Worm (Caenorhabditis elegans) whole organism, L4 larva: ENCODE data around the gene B0280.2.

Experiments used
- F10B5.3 ChIP-seq: sonication (generic microtip); optimal IDR thresholded peaks from 2 replicates; lab custom pipeline; 2016; ENCODE audit warnings: mild to moderate bottlenecking, missing genetic modification characterization, missing compliant biosample characterization
- F26F4.8 ChIP-seq: fragments of 200-800 bp; sonication (Bioruptor generic); conservative IDR thresholded peaks from 2 replicates; pipeline ENCODE4 v1.3.6; 2022; ENCODE audit warnings: missing genetic modification characterization, missing compliant biosample characterization
- T20F7.1 ChIP-seq: fragments of 200-800 bp; sonication (Bioruptor generic); optimal IDR thresholded peaks from 2 replicates; lab custom pipeline; 2018; ENCODE audit warnings: mild to moderate bottlenecking, missing genetic modification characterization, missing compliant biosample characterization
- T26A8.4 ChIP-seq: fragments of 200-800 bp; sonication (Bioruptor generic); IDR thresholded peaks from 2 replicates; pipeline ENCODE4 v1.3.6; 2022; ENCODE audit warnings: missing genetic modification characterization, missing compliant biosample characterization
- Y105C5A.15 ChIP-seq: fragments of 200-800 bp; sonication (Bioruptor generic); IDR thresholded peaks from 2 replicates; pipeline ENCODE4 v1.3.6; 2022; ENCODE audit warnings: missing genetic modification characterization, missing compliant biosample characterization
- ZK546.5 ChIP-seq, 2 experiments: sonication (generic microtip); optimal IDR thresholded peaks; 2 replicates each; lab custom pipeline; 2017; ENCODE audit warnings: missing biosample characterization in 2 of 2, missing genetic modification characterization in 2 of 2
- ama-1 ChIP-seq: fragments of 150-350 bp; optimal IDR thresholded peaks from 2 replicates; lab custom pipeline; 2014; ENCODE audit warnings: inconsistent platforms, mixed read lengths
- arid-1 ChIP-seq: fragments of 200-800 bp; sonication (Bioruptor generic); conservative IDR thresholded peaks from 2 replicates; pipeline ENCODE4 v1.3.6; 2022; ENCODE audit warnings: missing genetic modification reagents, missing genetic modification characterization, missing compliant biosample characterization
- attf-4 ChIP-seq: sonication (generic microtip); optimal IDR thresholded peaks from 3 replicates; lab custom pipeline; 2017; ENCODE audit warnings: missing biosample characterization, missing genetic modification characterization
- ces-1 ChIP-seq: fragments of 150-350 bp; sonication (generic microtip); optimal IDR thresholded peaks from 4 replicates; lab custom pipeline; 2014; ENCODE audit warnings: missing biosample characterization, missing genetic modification reagents, missing genetic modification characterization
- daf-16 ChIP-seq, 3 experiments: sonication (generic microtip); optimal IDR thresholded peaks; 2 replicates each; lab custom pipeline; 2016 to 2017; ENCODE audit warnings: missing genetic modification characterization in 3 of 3, missing genetic modification reagents in 3 of 3, mild to moderate bottlenecking in 2 of 3, missing compliant biosample characterization in 2 of 3, missing biosample characterization in 1 of 3, moderate library complexity in 1 of 3
- daf-19 ChIP-seq: fragments of 200-800 bp; sonication (Bioruptor generic); conservative IDR thresholded peaks from 2 replicates; pipeline ENCODE4 v1.3.6; 2022; ENCODE audit warnings: missing genetic modification characterization, missing compliant biosample characterization
- dmd-6 ChIP-seq: fragments of 200-800 bp; sonication (Bioruptor generic); IDR thresholded peaks from 2 replicates; pipeline ENCODE4 v1.3.6; 2022; ENCODE audit warnings: missing genetic modification reagents, missing genetic modification characterization, missing compliant biosample characterization
- dmd-9 ChIP-seq: fragments of 200-800 bp; sonication (Bioruptor generic); IDR thresholded peaks from 2 replicates; pipeline ENCODE4 v1.3.6; 2022; ENCODE audit warnings: missing genetic modification reagents, missing genetic modification characterization, missing compliant biosample characterization
- duxl-1 ChIP-seq: sonication (generic microtip); optimal IDR thresholded peaks from 2 replicates; lab custom pipeline; 2016; ENCODE audit warnings: mild to moderate bottlenecking, missing genetic modification characterization, moderate library complexity, missing compliant biosample characterization; ENCODE audit not compliant: poor library complexity
- dve-1 ChIP-seq: sonication (generic microtip); optimal IDR thresholded peaks from 2 replicates; lab custom pipeline; 2017; ENCODE audit warnings: antibody characterized with exemption, mild to moderate bottlenecking, missing genetic modification characterization, missing compliant biosample characterization; ENCODE audit not compliant: insufficient read depth
- fkh-10 ChIP-seq: fragments of 150-350 bp; optimal IDR thresholded peaks from 2 replicates; lab custom pipeline; 2014; ENCODE audit warnings: missing biosample characterization, missing genetic modification reagents, missing genetic modification characterization
- hlh-11 ChIP-seq: fragments of 200-800 bp; sonication (Bioruptor generic); optimal IDR thresholded peaks from 2 replicates; lab custom pipeline; 2018; ENCODE audit warnings: mild to moderate bottlenecking, missing genetic modification characterization, missing compliant biosample characterization
- hlh-30 ChIP-seq: sonication (generic microtip); optimal IDR thresholded peaks from 2 replicates; lab custom pipeline; 2017; ENCODE audit warnings: antibody characterized with exemption, mild to moderate bottlenecking, missing genetic modification characterization, missing compliant biosample characterization; ENCODE audit not compliant: insufficient read depth
- jun-1 ChIP-seq: fragments of 150-350 bp; optimal IDR thresholded peaks from 2 replicates; lab custom pipeline; 2014; ENCODE audit warnings: missing biosample characterization, missing genetic modification reagents, missing genetic modification characterization
- lin-15B ChIP-seq: fragments of 150-350 bp; sonication (generic microtip); optimal IDR thresholded peaks from 3 replicates; lab custom pipeline; 2014; ENCODE audit warnings: missing biosample characterization, missing genetic modification characterization
- lsy-2 ChIP-seq, 2 experiments: fragments of 150-350 bp in 1 of 2; sonication (generic microtip) in 1 of 2; optimal IDR thresholded peaks; 2 replicates each; lab custom pipeline; 2014 to 2017; ENCODE audit warnings: missing biosample characterization in 2 of 2, missing genetic modification characterization in 2 of 2
- mdt-29 ChIP-seq: fragments of 200-800 bp; sonication (Bioruptor generic); IDR thresholded peaks from 2 replicates; pipeline ENCODE4 v1.3.6; 2022; ENCODE audit warnings: missing genetic modification reagents, missing genetic modification characterization, missing compliant biosample characterization
- mep-1 ChIP-seq: fragments of 150-350 bp; sonication (generic microtip); optimal IDR thresholded peaks from 3 replicates; lab custom pipeline; 2014; ENCODE audit warnings: missing biosample characterization, missing genetic modification characterization
- mes-2 ChIP-seq: sonication (generic microtip); optimal IDR thresholded peaks from 2 replicates; lab custom pipeline; 2016; ENCODE audit warnings: missing genotype, mild to moderate bottlenecking, missing genetic modification characterization, missing compliant biosample characterization; ENCODE audit not compliant: poor library complexity, severe bottlenecking
- mxl-2 ChIP-seq: fragments of 200-800 bp; sonication (Bioruptor generic); conservative IDR thresholded peaks from 2 replicates; pipeline ENCODE4 v1.3.6; 2022; ENCODE audit warnings: missing genetic modification reagents, missing genetic modification characterization, missing compliant biosample characterization
- nhr-10 ChIP-seq: fragments of 150-350 bp; optimal IDR thresholded peaks from 2 replicates; lab custom pipeline; 2014; ENCODE audit warnings: missing biosample characterization, missing genetic modification characterization
- nhr-11 ChIP-seq: fragments of 150-350 bp; optimal IDR thresholded peaks from 2 replicates; lab custom pipeline; 2014; ENCODE audit warnings: missing biosample characterization, missing genetic modification characterization
- nhr-28 ChIP-seq: fragments of 150-350 bp; optimal IDR thresholded peaks from 2 replicates; lab custom pipeline; 2014; ENCODE audit warnings: missing biosample characterization, missing genetic modification characterization
- nhr-42 ChIP-seq: fragments of 200-800 bp; sonication (Bioruptor generic); IDR thresholded peaks from 2 replicates; pipeline ENCODE4 v1.3.6; 2022; ENCODE audit warnings: missing genetic modification characterization, missing compliant biosample characterization
- nhr-48 ChIP-seq: sonication (generic microtip); optimal IDR thresholded peaks from 2 replicates; lab custom pipeline; 2016; ENCODE audit warnings: mild to moderate bottlenecking, missing genetic modification characterization, missing compliant biosample characterization
- nhr-6 ChIP-seq: fragments of 150-350 bp; optimal IDR thresholded peaks from 2 replicates; lab custom pipeline; 2014; ENCODE audit warnings: missing biosample characterization, missing genetic modification characterization
- nhr-76 ChIP-seq: fragments of 150-350 bp; optimal IDR thresholded peaks from 2 replicates; lab custom pipeline; 2014; ENCODE audit warnings: missing biosample characterization, missing genetic modification characterization
- nhr-77 ChIP-seq: fragments of 150-350 bp; optimal IDR thresholded peaks from 2 replicates; lab custom pipeline; 2014; ENCODE audit warnings: missing biosample characterization, missing genetic modification characterization
- pqm-1 ChIP-seq: sonication (generic microtip); optimal IDR thresholded peaks from 2 replicates; lab custom pipeline; 2017; ENCODE audit warnings: missing biosample characterization, missing genetic modification characterization
- saeg-2 ChIP-seq: fragments of 200-800 bp; sonication (Bioruptor generic); IDR thresholded peaks from 2 replicates; pipeline ENCODE4 v1.3.6; 2022; ENCODE audit warnings: missing genetic modification reagents, missing genetic modification characterization, missing compliant biosample characterization
- set-16 ChIP-seq: fragments of 200-800 bp; sonication (Bioruptor generic); IDR thresholded peaks from 2 replicates; pipeline ENCODE4 v1.3.6; 2022; ENCODE audit warnings: missing genetic modification reagents, missing genetic modification characterization, missing compliant biosample characterization
- skn-1 ChIP-seq: fragments of 150-350 bp; optimal IDR thresholded peaks from 2 replicates; lab custom pipeline; 2014; ENCODE audit warnings: missing biosample characterization, missing genetic modification characterization
- spr-1 ChIP-seq: sonication (generic microtip); optimal IDR thresholded peaks from 2 replicates; lab custom pipeline; 2016; ENCODE audit warnings: mild to moderate bottlenecking, missing genetic modification characterization, missing compliant biosample characterization
- spr-3 ChIP-seq: fragments of 200-800 bp; sonication (Bioruptor generic); optimal IDR thresholded peaks from 2 replicates; lab custom pipeline; 2018; ENCODE audit warnings: mild to moderate bottlenecking, missing genetic modification characterization, missing compliant biosample characterization
- unc-62 ChIP-seq, 3 experiments: fragments of 150-350 bp in 1 of 3; sonication (generic microtip); optimal IDR thresholded peaks in 2 of 3; peaks in 1 of 3; 1 replicate in 1 of 3; 2 replicates in 2 of 3; lab custom pipeline; 2014 to 2017; ENCODE audit warnings: missing biosample characterization in 3 of 3, missing genetic modification characterization in 3 of 3, missing genetic modification reagents in 3 of 3, missing genotype in 1 of 3
- zag-1 ChIP-seq: fragments of 150-350 bp; optimal IDR thresholded peaks from 2 replicates; lab custom pipeline; 2014; ENCODE audit warnings: missing biosample characterization, missing genetic modification characterization
- zfp-2 ChIP-seq: sonication (generic microtip); optimal IDR thresholded peaks from 2 replicates; lab custom pipeline; 2016; ENCODE audit warnings: mild to moderate bottlenecking, missing genetic modification characterization, missing compliant biosample characterization
- zip-2 ChIP-seq: fragments of 150-350 bp; optimal IDR thresholded peaks from 2 replicates; lab custom pipeline; 2014; ENCODE audit warnings: missing biosample characterization, missing genetic modification characterization
- ztf-7 ChIP-seq: fragments of 150-350 bp; optimal IDR thresholded peaks from 2 replicates; lab custom pipeline; 2014; ENCODE audit warnings: missing biosample characterization, missing genetic modification characterization

The B0280.2 gene

ce11 chrIII:7116615-7117252 is 7.7 kb upstream of the B0280.2 start (continued):
- no peak for TF ChIP-seq saeg-2 (GFP tag; lab: Robert Waterston, UW)
- no peak for TF ChIP-seq dmd-9 (GFP tag; lab: Robert Waterston, UW)
- TF ChIP-seq ZK546.5 (tag; optimal IDR thresholded peaks at IDR 0.05; lab: Kevin White, UChicago), result no peak
- TF ChIP-seq zfp-2 (tag; lab: Kevin White, UChicago), result no peak
- TF ChIP-seq nhr-11, result peak; percentile 9
- TF ChIP-seq spr-3 (GFP tag; lab: Kevin White, UChicago), result no peak
- no peak for TF ChIP-seq ama-1 (lab: Kevin White, UChicago)
- no peak for TF ChIP-seq daf-16 (GFP tag; optimal IDR thresholded peaks at IDR 0.05; lab: Kevin White, UChicago)
- TF ChIP-seq daf-16 (tag; optimal IDR thresholded peaks at IDR 0.05; lab: Kevin White, UChicago), result peak; percentile 67
- no peak for TF ChIP-seq unc-62 (GFP tag; optimal IDR thresholded peaks at IDR 0.05 in 1 of 2; lab: Kevin White, UChicago)
- no peak for TF ChIP-seq unc-62 (tag; optimal IDR thresholded peaks at IDR 0.05; lab: Kevin White, UChicago)
- TF ChIP-seq lsy-2 (tag; optimal IDR thresholded peaks at IDR 0.05; lab: Kevin White, UChicago), result peak; percentile 50 to 80
- no peak for TF ChIP-seq mxl-2 (GFP tag; lab: Robert Waterston, UW)
- TF ChIP-seq lin-15B (tag; lab: Kevin White, UChicago), result no peak
- no peak for TF ChIP-seq F26F4.8 (GFP tag; lab: Robert Waterston, UW)
- TF ChIP-seq T26A8.4 (GFP tag; lab: Robert Waterston, UW), result no peak
- peak; percentile 17 for TF ChIP-seq nhr-6 (tag; lab: Kevin White, UChicago)
- TF ChIP-seq nhr-76, result no peak

ce11 chrIII:7120477-7120876 is 4.0 kb upstream of the B0280.2 start:
- TF ChIP-seq daf-16 (GFP tag; optimal IDR thresholded peaks at IDR 0.05; lab: Kevin White, UChicago) (no peak), daf-16 (tag; optimal IDR thresholded peaks at IDR 0.05; lab: Kevin White, UChicago) (peak; percentile 61), hlh-30 (tag; lab: Kevin White, UChicago) (peak; percentile 37), nhr-48 (tag; lab: Kevin White, UChicago) (peak; percentile 41), daf-19 (GFP tag; lab: Robert Waterston, UW) (no peak), zip-2 (tag; lab: Kevin White, UChicago) (no peak), skn-1 (tag; lab: Kevin White, UChicago) (no peak), lsy-2 (tag; optimal IDR thresholded peaks at IDR 0.05; lab: Kevin White, UChicago) (peak in 1 of 2 experiments; percentile 66), mdt-29 (GFP tag; lab: Robert Waterston, UW) (no peak), zag-1 (no peak), arid-1 (GFP tag; lab: Robert Waterston, UW) (0 out of 2 replicates have a peak, but pooled peaks have one; percentile 14), nhr-42 (GFP tag; lab: Robert Waterston, UW) (no peak), F10B5.3 (tag; lab: Kevin White, UChicago) (no peak), pqm-1 (tag; lab: Kevin White, UChicago) (peak; percentile 12), dve-1 (tag; lab: Kevin White, UChicago) (peak; percentile 64), jun-1 (tag; lab: Kevin White, UChicago) (no peak), spr-1 (tag; lab: Kevin White, UChicago) (no peak), ces-1 (GFP tag; lab: Kevin White, UChicago) (no peak), ztf-7 (peak; percentile 31), mes-2 (tag; lab: Kevin White, UChicago) (peak; percentile 45), nhr-77 (peak; percentile 29), Y105C5A.15 (GFP tag; lab: Robert Waterston, UW) (no peak), hlh-11 (tag; lab: Kevin White, UChicago) (peak; percentile 27), dmd-6 (GFP tag; lab: Robert Waterston, UW) (peak; percentile 55; the same call in 1 of the 2 replicates), attf-4 (tag; lab: Kevin White, UChicago) (no peak), duxl-1 (tag; lab: Kevin White, UChicago) (peak; percentile 16), ama-1 (lab: Kevin White, UChicago) (peak; percentile 59), nhr-10 (tag; lab: Kevin White, UChicago) (peak; percentile 33), set-16 (GFP tag; lab: Robert Waterston, UW) (no peak), mxl-2 (GFP tag; lab: Robert Waterston, UW) (peak; percentile 96), mep-1 (tag; lab: Kevin White, UChicago) (peak; percentile 40), T20F7.1 (GFP tag; lab: Kevin White, UChicago) (peak; percentile 39), fkh-10 (GFP tag; lab: Kevin White, UChicago) (no peak), nhr-28 (peak; percentile 63)
